Fruit fly (Drosophila melanogaster) whole organism, embryonic: Measurements from ENCODE around the gene Mpc1.

ENCODE experiments used
- Ada2b ChIP-seq: fragments of 200-800 bp; sonication (Bioruptor generic); IDR thresholded peaks from 2 replicates; pipeline ENCODE4 v1.3.6; 2022; ENCODE audit warnings: missing biosample characterization, missing genetic modification characterization
- Atf-2 ChIP-seq: fragments of 200-800 bp; sonication (Bioruptor generic); optimal IDR thresholded peaks from 2 replicates; lab custom pipeline; 2016; ENCODE audit warnings: missing biosample characterization, missing genetic modification characterization
- BEAF-32 ChIP-seq: fragments of 200-800 bp; sonication (Bioruptor generic); optimal IDR thresholded peaks from 3 replicates; lab custom pipeline; 2017; ENCODE audit warnings: missing biosample characterization, missing genetic modification characterization, mild to moderate bottlenecking, moderate library complexity, missing genetic modification reagents
- CG10462 ChIP-seq: fragments of 200-800 bp; sonication (Bioruptor generic); optimal IDR thresholded peaks from 2 replicates; lab custom pipeline; 2016; ENCODE audit warnings: missing biosample characterization, missing genetic modification characterization
- CG11398 ChIP-seq: fragments of 200-800 bp; sonication (Bioruptor generic); optimal IDR thresholded peaks from 2 replicates; lab custom pipeline; 2016; ENCODE audit warnings: missing biosample characterization, missing genetic modification characterization
- CG11456 ChIP-seq: fragments of 200-800 bp; sonication (Bioruptor generic); IDR thresholded peaks from 3 replicates; pipeline ENCODE4 v1.3.6; 2022; ENCODE audit warnings: missing biosample characterization, missing genetic modification characterization
- CG11504 ChIP-seq: fragments of 200-800 bp; sonication (Bioruptor generic); optimal IDR thresholded peaks from 3 replicates; lab custom pipeline; 2019; ENCODE audit warnings: missing biosample characterization, mild to moderate bottlenecking, missing genetic modification characterization, moderate library complexity
- CG12155 ChIP-seq: fragments of 200-800 bp; sonication (Bioruptor generic); optimal IDR thresholded peaks from 3 replicates; lab custom pipeline; 2016; ENCODE audit warnings: missing biosample characterization, missing genetic modification characterization
- CG13287 ChIP-seq: fragments of 200-800 bp; sonication (Bioruptor generic); IDR thresholded peaks from 2 replicates; pipeline ENCODE4 v1.3.6; 2022; ENCODE audit warnings: missing biosample characterization, missing genetic modification characterization; ENCODE audit not compliant: partially characterized antibody
- CG15479 ChIP-seq: fragments of 200-800 bp; sonication (Bioruptor generic); optimal IDR thresholded peaks from 3 replicates; lab custom pipeline; 2019; ENCODE audit warnings: missing biosample characterization, mild to moderate bottlenecking, missing genetic modification characterization, moderate library complexity
- CG17328 ChIP-seq: fragments of 200-800 bp; sonication (Bioruptor generic); IDR thresholded peaks from 2 replicates; pipeline ENCODE4 v1.3.6; 2022; ENCODE audit warnings: missing biosample characterization, missing genetic modification characterization
- CG3065 ChIP-seq: fragments of 200-800 bp; sonication (Bioruptor generic); optimal IDR thresholded peaks from 2 replicates; lab custom pipeline; 2016; ENCODE audit warnings: missing biosample characterization, missing genetic modification characterization
- CG31441 ChIP-seq: fragments of 200-800 bp; sonication (Bioruptor generic); IDR thresholded peaks from 2 replicates; pipeline ENCODE4 v1.3.6; 2022; ENCODE audit warnings: missing biosample characterization, missing genetic modification characterization
- CG42726 ChIP-seq: fragments of 200-800 bp; sonication (Bioruptor generic); IDR thresholded peaks from 2 replicates; pipeline ENCODE4 v1.3.6; 2022; ENCODE audit warnings: missing biosample characterization, missing genetic modification characterization; ENCODE audit not compliant: partially characterized antibody
- CG7987 ChIP-seq: fragments of 200-800 bp; sonication (Bioruptor generic); optimal IDR thresholded peaks from 2 replicates; lab custom pipeline; 2018; ENCODE audit warnings: missing biosample characterization, mild to moderate bottlenecking, missing genetic modification characterization, moderate library complexity
- CG9727 ChIP-seq: fragments of 200-800 bp; sonication (Bioruptor generic); optimal IDR thresholded peaks from 3 replicates; lab custom pipeline; 2017; ENCODE audit warnings: missing biosample characterization, mild to moderate bottlenecking, missing genetic modification characterization
- Camta ChIP-seq: fragments of 200-800 bp; sonication (Bioruptor generic); optimal IDR thresholded peaks from 2 replicates; lab custom pipeline; 2016; ENCODE audit warnings: missing biosample characterization, missing genetic modification characterization
- D19A ChIP-seq: fragments of 200-800 bp; optimal IDR thresholded peaks from 3 replicates; lab custom pipeline; 2019; ENCODE audit warnings: missing biosample characterization, mild to moderate bottlenecking, missing genetic modification characterization, moderate library complexity
- Dfd ChIP-seq, 2 experiments: fragments of >200 bp; optimal IDR thresholded peaks; 2 replicates each; lab custom pipeline; 2017; ENCODE audit warnings: missing biosample characterization in 2 of 2, missing genetic modification characterization in 2 of 2
- Dref ChIP-seq: fragments of 200-800 bp; sonication (Bioruptor generic); IDR thresholded peaks from 2 replicates; pipeline ENCODE4 v1.3.6; 2022; ENCODE audit warnings: missing biosample characterization, missing genetic modification characterization
- E2f2 ChIP-seq: fragments of 200-800 bp; sonication (Bioruptor generic); IDR thresholded peaks from 2 replicates; pipeline ENCODE4 v1.3.6; 2022; ENCODE audit warnings: missing biosample characterization, missing genetic modification characterization
- Hsf ChIP-seq: fragments of 200-800 bp; sonication (Bioruptor generic); optimal IDR thresholded peaks from 3 replicates; lab custom pipeline; 2016; ENCODE audit warnings: missing biosample characterization, missing genetic modification characterization
- Med ChIP-seq: fragments of 200-800 bp; sonication (Bioruptor generic); peaks from one replicate; lab custom pipeline; 2016; ENCODE audit warnings: missing biosample characterization, missing genetic modification characterization, mild to moderate bottlenecking, inconsistent platforms, moderate library complexity
- Pdp1 ChIP-seq, 2 experiments: fragments of 200-800 bp; sonication (Bioruptor generic); optimal IDR thresholded peaks; 3 replicates each; lab custom pipeline; 2016; ENCODE audit warnings: missing biosample characterization in 2 of 2, missing genetic modification characterization in 2 of 2, mild to moderate bottlenecking in 1 of 2, moderate library complexity in 1 of 2
- Rfx ChIP-seq: fragments of 200-800 bp; sonication (Bioruptor generic); IDR thresholded peaks from 2 replicates; pipeline ENCODE4 v1.3.6; 2022; ENCODE audit warnings: missing biosample characterization, missing genetic modification characterization
- abd-A ChIP-seq: fragments of 200-800 bp; sonication (Bioruptor generic); optimal IDR thresholded peaks from 3 replicates; lab custom pipeline; 2019; ENCODE audit warnings: missing biosample characterization, mild to moderate bottlenecking, missing genetic modification characterization, moderate library complexity
- cato ChIP-seq: fragments of 200-800 bp; sonication (Bioruptor generic); optimal IDR thresholded peaks from 2 replicates; lab custom pipeline; 2016; ENCODE audit warnings: missing biosample characterization, missing genetic modification characterization, borderline replicate concordance
- cg ChIP-seq: fragments of 200-800 bp; sonication (Bioruptor generic); optimal IDR thresholded peaks from 3 replicates; lab custom pipeline; 2019; ENCODE audit warnings: missing biosample characterization, mild to moderate bottlenecking, missing genetic modification characterization, moderate library complexity
- cwo ChIP-seq: fragments of 200-800 bp; sonication (Bioruptor generic); optimal IDR thresholded peaks from 3 replicates; lab custom pipeline; 2017; ENCODE audit warnings: missing biosample characterization, missing genetic modification characterization, mild to moderate bottlenecking, moderate library complexity, missing genetic modification reagents
- dm ChIP-seq: fragments of 200-800 bp; sonication (Bioruptor generic); optimal IDR thresholded peaks from 3 replicates; lab custom pipeline; 2016; ENCODE audit warnings: missing biosample characterization, missing genetic modification characterization
- ewg ChIP-seq: fragments of 200-800 bp; sonication (Bioruptor generic); optimal IDR thresholded peaks from 3 replicates; lab custom pipeline; 2017; ENCODE audit warnings: mild to moderate bottlenecking, missing biosample characterization, missing genetic modification reagents, missing genetic modification characterization
- ftz-f1 ChIP-seq: fragments of 200-800 bp; sonication (Bioruptor generic); optimal IDR thresholded peaks from 2 replicates; lab custom pipeline; 2016; ENCODE audit warnings: missing biosample characterization, missing genetic modification characterization
- fu2 ChIP-seq: fragments of 200-800 bp; sonication (Bioruptor generic); optimal IDR thresholded peaks from 2 replicates; lab custom pipeline; 2016; ENCODE audit warnings: missing biosample characterization, missing genetic modification characterization
- gsb ChIP-seq: fragments of 200-800 bp; sonication (Bioruptor generic); IDR thresholded peaks from 2 replicates; pipeline ENCODE4 v1.3.6; 2022; ENCODE audit warnings: missing biosample characterization, missing genetic modification characterization
- hth ChIP-seq: fragments of >200 bp; optimal IDR thresholded peaks from 2 replicates; lab custom pipeline; 2017; ENCODE audit warnings: inconsistent platforms
- kay ChIP-seq: fragments of 200-800 bp; sonication (Bioruptor generic); optimal IDR thresholded peaks from 2 replicates; lab custom pipeline; 2016; ENCODE audit warnings: missing biosample characterization, missing genetic modification characterization
- ranshi ChIP-seq: fragments of 200-800 bp; sonication (Bioruptor generic); IDR thresholded peaks from 2 replicates; pipeline ENCODE4 v1.3.6; 2022; ENCODE audit warnings: missing biosample characterization, missing genetic modification characterization
- scrt ChIP-seq: fragments of 200-800 bp; sonication (Bioruptor generic); optimal IDR thresholded peaks from 2 replicates; lab custom pipeline; 2018; ENCODE audit warnings: missing biosample characterization, mild to moderate bottlenecking, missing genetic modification characterization, moderate library complexity
- sr ChIP-seq: fragments of 200-800 bp; sonication (Bioruptor generic); IDR thresholded peaks from 3 replicates; pipeline ENCODE4 v1.3.6; 2022; ENCODE audit warnings: missing biosample characterization, missing genetic modification characterization
- stwl ChIP-seq: fragments of 200-800 bp; sonication (Bioruptor generic); optimal IDR thresholded peaks from 3 replicates; lab custom pipeline; 2018; ENCODE audit warnings: missing biosample characterization, mild to moderate bottlenecking, missing genetic modification characterization, moderate library complexity
- tio ChIP-seq: fragments of 200-800 bp; sonication (Bioruptor generic); optimal IDR thresholded peaks from 2 replicates; lab custom pipeline; 2017; ENCODE audit warnings: missing biosample characterization, missing genetic modification characterization, inconsistent platforms
- tll ChIP-seq, 2 experiments: fragments of 200-800 bp in 1 of 2; fragments of >200 bp in 1 of 2; sonication (Bioruptor generic) in 1 of 2; optimal IDR thresholded peaks; 2 replicates each; lab custom pipeline; 2017 to 2019; ENCODE audit warnings: missing biosample characterization in 2 of 2, missing genetic modification characterization in 2 of 2, mild to moderate bottlenecking in 1 of 2, moderate library complexity in 1 of 2
- trem ChIP-seq: fragments of 200-800 bp; optimal IDR thresholded peaks from 3 replicates; lab custom pipeline; 2019; ENCODE audit warnings: missing biosample characterization, mild to moderate bottlenecking, missing genetic modification characterization, moderate library complexity
- ttk ChIP-seq: fragments of 200-800 bp; sonication (Bioruptor generic); IDR thresholded peaks from 2 replicates; pipeline ENCODE4 v2.1.2; 2022; ENCODE audit warnings: missing biosample characterization, missing genetic modification characterization
- unpg ChIP-seq: fragments of 200-800 bp; sonication (Bioruptor generic); optimal IDR thresholded peaks from 3 replicates; lab custom pipeline; 2018; ENCODE audit warnings: missing biosample characterization, mild to moderate bottlenecking, missing genetic modification characterization, moderate library complexity
- zen2 ChIP-seq: fragments of 200-800 bp; sonication (Bioruptor generic); IDR thresholded peaks from 3 replicates; pipeline ENCODE4 v1.3.6; 2022; ENCODE audit warnings: missing biosample characterization, missing genetic modification characterization; ENCODE audit not compliant: partially characterized antibody

Gene Mpc1

DNA sequence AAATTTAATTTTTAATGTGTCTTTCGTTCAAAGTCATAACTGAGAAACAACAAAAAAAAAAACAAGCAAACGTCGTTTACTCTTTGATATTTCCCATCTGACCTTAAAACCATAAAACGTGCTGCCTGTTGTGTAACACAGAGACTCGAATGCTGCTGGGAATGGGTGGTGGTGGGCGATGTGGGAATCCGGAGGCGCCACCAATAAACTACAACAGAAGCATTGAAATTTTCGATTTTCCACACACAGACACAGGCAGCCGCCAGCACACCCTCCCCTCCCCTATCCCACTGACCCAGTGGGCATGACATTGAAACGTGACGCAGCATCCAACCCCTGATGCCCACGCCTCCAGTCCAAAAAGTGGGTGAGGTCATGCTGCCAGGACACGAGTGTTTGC is 18.1 kb downstream of the Mpc1 start (continued):
- TF ChIP-seq tll (GFP tag; optimal IDR thresholded peaks at IDR 0.05; lab: Kevin White, UChicago) (no peak), tio (GFP tag; lab: Kevin White, UChicago) (no peak), Dfd (GFP tag; optimal IDR thresholded peaks at IDR 0.05; lab: Kevin White, UChicago) (no peak), CG17328 (GFP tag; lab: Robert Waterston, UW) (0 out of 2 replicates have a peak, but pooled peaks have one; percentile 18), CG11504 (tag; lab: Kevin White, UChicago) (peak; percentile 24), ewg (GFP tag; lab: Kevin White, UChicago) (no peak), cwo (GFP tag; lab: Kevin White, UChicago) (peak; percentile 61), CG7987 (peak; percentile 30), ranshi (peak; percentile 9; the same call in 1 of the 2 replicates), CG9727 (GFP tag; lab: Kevin White, UChicago) (no peak), CG12155 (GFP tag; lab: Kevin White, UChicago) (no peak), Med (GFP tag; lab: Kevin White, UChicago) (peak; percentile 13), sr (GFP tag; lab: Robert Waterston, UW) (peak; percentile 49; the same call in 2 of the 3 replicates), Rfx (GFP tag; lab: Robert Waterston, UW) (0 out of 2 replicates have a peak, but pooled peaks have one; percentile 13), ttk (peak; percentile 33; the same call in 1 of the 2 replicates), gsb (GFP tag; lab: Robert Waterston, UW) (no peak), E2f2 (GFP tag; lab: Robert Waterston, UW) (0 out of 2 replicates have a peak, but pooled peaks have one; percentile 12), BEAF-32 (GFP tag; lab: Kevin White, UChicago) (no peak), ftz-f1 (GFP tag; lab: Kevin White, UChicago) (peak; percentile 49), cg (GFP tag; lab: Kevin White, UChicago) (peak; percentile 4), stwl (tag; lab: Kevin White, UChicago) (no peak), abd-A (tag; lab: Kevin White, UChicago) (peak; percentile 11), CG11456 (GFP tag; lab: Robert Waterston, UW) (peak; percentile 66; the same call in 2 of the 3 replicates), kay (GFP tag; lab: Kevin White, UChicago) (no peak)
- TF ChIP-seq, all 482 proteins: peak for 24

DNA sequence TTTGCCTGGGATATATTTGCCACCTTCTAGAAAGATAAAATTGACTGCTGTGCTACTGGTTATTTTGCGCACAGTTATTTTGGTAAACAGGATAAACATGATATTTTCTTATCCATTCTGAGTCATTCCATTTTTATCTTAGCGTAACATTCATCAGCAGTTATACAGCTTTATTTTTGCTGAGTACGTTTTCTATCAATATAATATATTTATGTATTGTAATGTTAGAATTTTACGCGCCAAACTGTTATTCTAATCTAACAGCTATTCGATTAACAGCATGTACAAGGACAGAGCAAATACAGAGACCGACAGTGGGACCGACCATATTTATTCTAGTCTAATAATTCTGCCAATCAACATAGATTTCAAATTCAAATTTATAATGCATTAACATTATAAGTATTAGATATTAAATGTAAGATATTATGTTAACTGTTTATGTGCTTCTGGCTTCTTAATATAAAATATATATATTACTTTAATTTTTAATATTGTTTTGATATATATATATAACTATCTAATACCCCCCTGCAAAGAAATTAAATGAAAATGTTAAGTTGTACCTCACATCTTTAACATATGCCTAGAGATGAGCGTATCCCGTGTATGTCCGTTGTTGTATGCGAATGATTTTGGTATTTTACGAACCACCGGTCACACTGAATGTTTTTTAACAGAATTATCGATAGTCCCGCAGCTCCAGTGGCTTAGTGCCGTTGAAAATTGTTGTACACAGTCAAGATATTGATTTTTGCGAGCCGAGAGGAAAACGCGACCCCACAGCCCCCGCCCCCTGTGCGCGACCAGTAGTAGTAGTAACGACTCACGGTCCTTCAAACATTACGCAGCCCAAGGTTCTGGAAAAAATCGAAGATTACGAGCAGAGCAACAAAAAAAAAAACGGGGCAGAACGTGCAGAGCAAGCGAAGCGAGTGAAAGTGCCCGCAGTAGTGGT is 22.3 kb downstream of the Mpc1 start, which contains the start of gene EndoA:
EndoA (plus strand) TSS at position 689 of the 958 bp plus-strand sequence.
- peak; percentile 41; the same call in 1 of the 3 replicates for TF ChIP-seq zen2 (GFP tag; lab: Robert Waterston, UW)
- TF ChIP-seq CG15479 (GFP tag; lab: Kevin White, UChicago) = no peak
- peak; percentile 5 for TF ChIP-seq Hsf (GFP tag; lab: Kevin White, UChicago)
- TF ChIP-seq scrt = peak; percentile 32
- TF ChIP-seq Camta (GFP tag; lab: Kevin White, UChicago) = no peak
- peak; percentile 55 for TF ChIP-seq unpg
- peak; percentile 49 for TF ChIP-seq trem
- TF ChIP-seq CG42726 (GFP tag; lab: Robert Waterston, UW) = peak; percentile 42; the same call in 1 of the 2 replicates
- TF ChIP-seq Pdp1 (GFP tag; optimal IDR thresholded peaks at IDR 0.05; lab: Kevin White, UChicago) = peak in 1 of 2 experiments; percentile 16
- TF ChIP-seq CG10462 (GFP tag; lab: Kevin White, UChicago) = no peak
- TF ChIP-seq hth = no peak
- peak; percentile 80 for TF ChIP-seq Dref (GFP tag; lab: Robert Waterston, UW)
- TF ChIP-seq cato (GFP tag; lab: Kevin White, UChicago) = no peak
- TF ChIP-seq Ada2b (GFP tag; lab: Robert Waterston, UW) = peak; percentile 27; the same call in 1 of the 2 replicates
- TF ChIP-seq E2f2 (GFP tag; lab: Robert Waterston, UW) = peak; percentile 64
- peak; percentile 1 for TF ChIP-seq dm
- TF ChIP-seq CG31441 (GFP tag; lab: Robert Waterston, UW) = peak; percentile 66
- peak; percentile 83 for TF ChIP-seq CG13287 (GFP tag; lab: Robert Waterston, UW)
- no peak for TF ChIP-seq fu2 (GFP tag; lab: Kevin White, UChicago)
- TF ChIP-seq D19A (tag; lab: Kevin White, UChicago) = peak; percentile 50
- TF ChIP-seq CG3065 = no peak
- TF ChIP-seq Atf-2 = no peak
- TF ChIP-seq abd-A (tag; lab: Kevin White, UChicago) = peak; percentile 54
- TF ChIP-seq CG11398 = no peak
